Fruit fly (Drosophila melanogaster): Measurements from ENCODE around the gene RpL13A.

The RpL13A gene

dm6 chr3R:5622985-5623630, 1.2 kb upstream of the RpL13A start (continued):
- TF ChIP-seq abd-A (tag; optimal IDR thresholded peaks at IDR 0.05) (peak; percentile 95), D19B (GFP tag; optimal IDR thresholded peaks at IDR 0.05) (no peak), cwo (GFP tag; optimal IDR thresholded peaks at IDR 0.05) (no peak), sc (optimal IDR thresholded peaks at IDR 0.05) (no peak), sc (GFP tag; optimal IDR thresholded peaks at IDR 0.05) (peak; percentile 76), Deaf1 (tag; optimal IDR thresholded peaks at IDR 0.05) (peak; percentile 37), schlank (tag; optimal IDR thresholded peaks at IDR 0.05) (peak; percentile 62), ken (GFP tag; IDR thresholded peaks at IDR 0.05) (no peak), pho (GFP tag; optimal IDR thresholded peaks at IDR 0.05) (peak; percentile 54), ttk (GFP tag; IDR thresholded peaks at IDR 0.05) (no peak), tgo (GFP tag; IDR thresholded peaks at IDR 0.05) (no peak), CG2116 (GFP tag; optimal IDR thresholded peaks at IDR 0.05) (peak; percentile 40), Dp (GFP tag; optimal IDR thresholded peaks at IDR 0.05) (no peak), CG12769 (tag; optimal IDR thresholded peaks at IDR 0.05) (peak; percentile 73), Dfd (GFP tag; optimal IDR thresholded peaks at IDR 0.05) (no peak), tio (GFP tag; optimal IDR thresholded peaks at IDR 0.05) (peak; percentile 26), crc (GFP tag; optimal IDR thresholded peaks at IDR 0.05) (peak; percentile 50), gem (tag; optimal IDR thresholded peaks at IDR 0.05) (peak; percentile 78), CG8944 (GFP tag; optimal IDR thresholded peaks at IDR 0.05) (peak; percentile 64), CG2120 (GFP tag; optimal IDR thresholded peaks at IDR 0.05) (peak; percentile 74), CG4282 (GFP tag; optimal IDR thresholded peaks at IDR 0.05) (peak; percentile 22), CG7928 (GFP tag; optimal IDR thresholded peaks at IDR 0.05) (no peak), az2 (GFP tag; optimal IDR thresholded peaks at IDR 0.05) (peak; percentile 40), CG8478 (optimal IDR thresholded peaks at IDR 0.05) (no peak), CG2889 (GFP tag; IDR thresholded peaks at IDR 0.05) (no peak), CG32772 (GFP tag; IDR thresholded peaks at IDR 0.05) (no peak), D19A (tag; optimal IDR thresholded peaks at IDR 0.05) (peak; percentile 62), lab (GFP tag; optimal IDR thresholded peaks at IDR 0.05) (peak; percentile 92), twi (tag; optimal IDR thresholded peaks at IDR 0.05) (peak; percentile 72), Sox100B (GFP tag; optimal IDR thresholded peaks at IDR 0.05) (peak; percentile 81), insv (GFP tag; optimal IDR thresholded peaks at IDR 0.05) (peak in 1 of 2 experiments; percentile 82), grn (GFP tag; optimal IDR thresholded peaks at IDR 0.05) (peak; percentile 70), btn (GFP tag; optimal IDR thresholded peaks at IDR 0.05) (peak; percentile 62), CG11504 (tag; optimal IDR thresholded peaks at IDR 0.05) (peak; percentile 72), D (optimal IDR thresholded peaks at IDR 0.05) (no peak), D (GFP tag; optimal IDR thresholded peaks at IDR 0.05) (peak; percentile 85), Sox102F (GFP tag; optimal IDR thresholded peaks at IDR 0.05) (peak; percentile 61), CG4424 (GFP tag; optimal IDR thresholded peaks at IDR 0.05) (peak; percentile 61), CG4854 (GFP tag; optimal IDR thresholded peaks at IDR 0.05) (peak; percentile 77), ap (GFP tag; IDR thresholded peaks at IDR 0.05) (no peak), CG14050 (GFP tag; IDR thresholded peaks at IDR 0.05) (no peak), pzg (GFP tag; optimal IDR thresholded peaks at IDR 0.05) (peak; percentile 30), yki (optimal IDR thresholded peaks at IDR 0.05) (no peak), Hand (GFP tag; optimal IDR thresholded peaks at IDR 0.05) (peak; percentile 51), CG18599 (GFP tag; optimal IDR thresholded peaks at IDR 0.05) (peak; percentile 85), caup (GFP tag; optimal IDR thresholded peaks at IDR 0.05; ENCODE audit: severe bottlenecking) (peak; percentile 88), CG3281 (GFP tag; optimal IDR thresholded peaks at IDR 0.05) (peak; percentile 78), CG13287 (GFP tag; IDR thresholded peaks at IDR 0.05; ENCODE audit: partially characterized antibody) (no peak), CG31388 (GFP tag; optimal IDR thresholded peaks at IDR 0.05) (peak; percentile 40), Atf6 (GFP tag; IDR thresholded peaks at IDR 0.05) (no peak), Fer2 (tag; optimal IDR thresholded peaks at IDR 0.05) (peak; percentile 39)

Data from whole organism, embryonic.